Fruit fly (Drosophila melanogaster) whole organism, prepupa: ENCODE data around the gene Arf1.

Experiments used
- CG10631 ChIP-seq: fragments of 200-800 bp; sonication (Bioruptor generic); optimal IDR thresholded peaks from 2 replicates; lab custom pipeline; 2016; ENCODE audit warnings: missing biosample characterization, missing genetic modification characterization
- CG8632 ChIP-seq: fragments of 200-800 bp; sonication (Bioruptor generic); optimal IDR thresholded peaks from 3 replicates; lab custom pipeline; 2016; ENCODE audit warnings: missing biosample characterization, missing genetic modification characterization
- Hr39 ChIP-seq: fragments of 200-800 bp; sonication (Bioruptor generic); optimal IDR thresholded peaks from 2 replicates; lab custom pipeline; 2016; ENCODE audit warnings: missing biosample characterization, missing genetic modification characterization

- TF ChIP-seq CG10631 (GFP tag; lab: Kevin White, UChicago) (no peak), Hr39 (GFP tag; lab: Kevin White, UChicago) (no peak), CG8632 (GFP tag; lab: Kevin White, UChicago) (no peak)
Observed at dm6 chr3L:22885843-22886242, 13.8 kb upstream of the Arf1 start.
